Fruit fly (Drosophila melanogaster): ENCODE data around the gene CG1943.
A peak's percentile ranks its signal among the peaks of the same experiment; 100 is the strongest.

DNA sequence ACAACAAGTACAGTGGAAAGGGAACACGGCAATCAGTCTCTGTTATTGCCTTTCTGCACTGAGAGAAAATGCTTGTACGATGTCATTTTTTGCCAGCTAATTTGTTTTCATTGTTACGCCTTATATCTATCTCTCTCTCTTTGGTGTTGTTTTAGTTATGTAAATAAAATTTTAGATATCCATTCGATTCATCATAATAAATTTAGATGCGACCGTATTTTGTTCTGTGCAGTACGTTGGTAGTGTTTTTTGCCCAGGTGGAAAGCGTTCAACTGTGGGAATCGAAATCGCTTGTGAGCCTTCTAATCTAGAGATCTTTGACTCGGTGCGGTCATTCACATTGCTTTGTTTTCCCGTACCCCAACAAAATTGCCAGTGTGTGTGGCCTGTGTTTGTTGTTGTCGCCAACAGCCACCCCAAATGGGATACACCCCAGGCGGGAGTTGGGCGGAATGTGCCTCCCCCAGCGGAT, 1.1 kb downstream of the CG1943 start:
- TF ChIP-seq pad (GFP tag; optimal IDR thresholded peaks at IDR 0.05) (peak; percentile 81), Hr96 (GFP tag; optimal IDR thresholded peaks at IDR 0.05) (peak; percentile 90), CG14711 (tag; optimal IDR thresholded peaks at IDR 0.05) (peak; percentile 88), bab1 (GFP tag; optimal IDR thresholded peaks at IDR 0.05) (peak; percentile 88), ovo (GFP tag; optimal IDR thresholded peaks at IDR 0.05) (peak; percentile 71), kay (GFP tag; ENCODE audit: borderline replicate concordance) (peak; percentile 94), Clk (GFP tag; optimal IDR thresholded peaks at IDR 0.05) (peak; percentile 87), CG7101 (tag; optimal IDR thresholded peaks at IDR 0.05) (peak; percentile 91), Crg-1 (GFP tag; optimal IDR thresholded peaks at IDR 0.05) (peak; percentile 70), Mnt (GFP tag; optimal IDR thresholded peaks at IDR 0.05) (peak; percentile 74), CG33017 (tag; optimal IDR thresholded peaks at IDR 0.05) (peak; percentile 91)
